Fruit fly (Drosophila melanogaster) Kc167 (cell line): ENCODE data around the gene Daao2.

ENCODE experiments used
- Sin3A ChIP-seq: fragments of >200 bp; optimal IDR thresholded peaks from 2 replicates; lab custom pipeline; 2018; ENCODE audit warnings: missing external identifiers
- h ChIP-seq: fragments of >200 bp; optimal IDR thresholded peaks from 3 replicates; lab custom pipeline; 2018; ENCODE audit warnings: missing external identifiers
- insv ChIP-seq: fragments of >200 bp; optimal IDR thresholded peaks from 3 replicates; lab custom pipeline; 2018; ENCODE audit warnings: missing external identifiers
- psq ChIP-seq: fragments of >200 bp; optimal IDR thresholded peaks from 2 replicates; lab custom pipeline; 2017; ENCODE audit warnings: missing external identifiers

dm6 chr2L:6817493-6817892, 14.7 kb downstream of the Daao2 start:
- TF ChIP-seq psq (lab: Kevin White, UChicago) (no peak), h (lab: Kevin White, UChicago) (no peak), insv (lab: Kevin White, UChicago) (no peak), Sin3A (lab: Kevin White, UChicago) (no peak)
